Fruit fly (Drosophila melanogaster): ENCODE data around the gene CG43739.

CG43739 gene

DNA sequence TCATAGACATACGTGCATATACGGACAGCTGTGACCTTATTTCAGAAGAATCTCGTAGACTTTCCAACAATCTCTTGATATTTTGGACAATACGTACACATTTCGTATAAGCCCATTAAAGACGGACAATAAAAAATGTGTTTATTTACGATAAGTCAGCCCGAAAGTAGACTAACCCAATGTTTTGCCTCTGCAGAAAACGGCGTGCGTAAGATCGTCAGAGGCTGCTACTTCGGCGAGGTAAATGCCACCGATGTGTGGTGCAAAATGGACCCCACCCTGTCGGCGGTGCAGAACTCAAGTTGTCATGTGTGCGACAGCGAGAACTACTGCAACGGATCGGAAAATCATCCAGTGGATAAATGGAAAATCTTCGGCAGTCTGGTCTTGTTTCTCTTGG is 49.8 kb downstream of the CG43739 start:
- TF ChIP-seq CG9437 (GFP tag; optimal IDR thresholded peaks at IDR 0.05) (peak; percentile 2), CG2199 (GFP tag; IDR thresholded peaks at IDR 0.05) (peak; percentile 93), Rx (GFP tag; IDR thresholded peaks at IDR 0.05) (no peak), CG8281 (tag; optimal IDR thresholded peaks at IDR 0.05) (no peak), CTCF (GFP tag; optimal IDR thresholded peaks at IDR 0.05) (peak; percentile 26), Med (GFP tag) (peak; percentile 31), lmd (GFP tag; IDR thresholded peaks at IDR 0.05) (no peak), HmgZ (tag; optimal IDR thresholded peaks at IDR 0.05) (peak; percentile 9), croc (GFP tag; conservative IDR thresholded peaks at IDR 0.05) (no peak), CG1602 (GFP tag; optimal IDR thresholded peaks at IDR 0.05) (no peak)

DNA sequence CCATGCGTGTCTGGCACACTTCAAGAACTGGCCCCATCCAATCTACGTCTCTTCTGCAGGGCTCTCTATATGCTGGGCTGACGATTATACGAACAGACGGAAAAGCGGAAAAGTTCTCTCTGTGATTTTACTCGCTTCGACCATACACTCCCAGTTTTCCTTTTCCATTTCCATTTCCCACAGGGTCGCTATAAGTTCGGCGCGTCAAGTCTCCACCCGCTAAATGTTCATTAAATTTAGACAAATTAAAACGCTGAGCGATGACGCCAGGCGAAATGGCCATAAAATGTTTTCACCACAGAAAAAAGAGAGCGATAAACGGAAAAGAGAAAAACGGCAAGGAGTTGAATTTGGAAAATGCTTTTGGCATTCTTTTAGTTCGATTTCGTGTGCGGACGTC is 51.4 kb downstream of the CG43739 start, which contains the start of gene CG31675:
CG31675 (plus strand) TSS at position 375 of the 400 bp plus-strand sequence.
- 0 out of 3 replicates have a peak, but pooled peaks have one; percentile 20 for TF ChIP-seq CG7963 (GFP tag; IDR thresholded peaks at IDR 0.05; ENCODE audit: partially characterized antibody)
- TF ChIP-seq Chrac-16 (GFP tag; optimal IDR thresholded peaks at IDR 0.05) = no peak
- no peak for TF ChIP-seq Hand (GFP tag; optimal IDR thresholded peaks at IDR 0.05)
- no peak for TF ChIP-seq CG11456 (GFP tag; IDR thresholded peaks at IDR 0.05)
- no peak for TF ChIP-seq B-H2 (GFP tag; optimal IDR thresholded peaks at IDR 0.05)
- no peak for TF ChIP-seq NC2α (GFP tag; optimal IDR thresholded peaks at IDR 0.05)
- peak; percentile 8 to 41 for TF ChIP-seq Trl (optimal IDR thresholded peaks at IDR 0.05)
- no peak for TF ChIP-seq Trl (GFP tag; optimal IDR thresholded peaks at IDR 0.05)
- TF ChIP-seq Neu2 (GFP tag; optimal IDR thresholded peaks at IDR 0.05; ENCODE audit: borderline replicate concordance) = no peak
- no peak for TF ChIP-seq CG2889 (GFP tag; IDR thresholded peaks at IDR 0.05)
- no peak for TF ChIP-seq ftz-f1 (GFP tag; optimal IDR thresholded peaks at IDR 0.05)
- no peak for TF ChIP-seq HLH4C (GFP tag; IDR thresholded peaks at IDR 0.05; ENCODE audit: partially characterized antibody)
- TF ChIP-seq tin (GFP tag; optimal IDR thresholded peaks at IDR 0.05) = no peak
- TF ChIP-seq CG10267 (tag; optimal IDR thresholded peaks at IDR 0.05) = no peak
- no peak for TF ChIP-seq CG7372 (GFP tag; IDR thresholded peaks at IDR 0.05)
- no peak for TF ChIP-seq Sry-δ (GFP tag; optimal IDR thresholded peaks at IDR 0.05)
- no peak for TF ChIP-seq kni (GFP tag; optimal IDR thresholded peaks at IDR 0.05)
- no peak for TF ChIP-seq toy (GFP tag; IDR thresholded peaks at IDR 0.05)
- TF ChIP-seq CG11093 (GFP tag; IDR thresholded peaks at IDR 0.05) = no peak
- TF ChIP-seq CG9609 (GFP tag; optimal IDR thresholded peaks at IDR 0.05) = no peak
- no peak for TF ChIP-seq ab (GFP tag; optimal IDR thresholded peaks at IDR 0.05)
- peak; percentile 88 for TF ChIP-seq CG12769 (tag; optimal IDR thresholded peaks at IDR 0.05)
- 0 out of 2 replicates have a peak, but pooled peaks have one; percentile 6 for TF ChIP-seq CG31224 (GFP tag; IDR thresholded peaks at IDR 0.05)
- TF ChIP-seq aop (GFP tag; IDR thresholded peaks at IDR 0.05) = no peak
- TF ChIP-seq odd (GFP tag; optimal IDR thresholded peaks at IDR 0.05) = no peak
- no peak for TF ChIP-seq Hsf (GFP tag; optimal IDR thresholded peaks at IDR 0.05)
- peak; percentile 73 for TF ChIP-seq Ets65A (GFP tag)
- TF ChIP-seq Hr78 (GFP tag; optimal IDR thresholded peaks at IDR 0.05) = no peak
- no peak for TF ChIP-seq fd96Cb (tag; optimal IDR thresholded peaks at IDR 0.05)
- TF ChIP-seq lilli (GFP tag; optimal IDR thresholded peaks at IDR 0.05) = no peak
- TF ChIP-seq CG5180 (GFP tag; optimal IDR thresholded peaks at IDR 0.05) = no peak
- no peak for TF ChIP-seq CG17802 (tag; optimal IDR thresholded peaks at IDR 0.05)
- no peak for TF ChIP-seq onecut (GFP tag; IDR thresholded peaks at IDR 0.05)
- no peak for TF ChIP-seq tx (GFP tag; optimal IDR thresholded peaks at IDR 0.05)
- TF ChIP-seq bowl (GFP tag; IDR thresholded peaks at IDR 0.05) = no peak
- 0 out of 3 replicates have a peak, but pooled peaks have one; percentile 11 for TF ChIP-seq CG34224 (GFP tag; IDR thresholded peaks at IDR 0.05; ENCODE audit: partially characterized antibody)
- no peak for TF ChIP-seq CG5245 (GFP tag; optimal IDR thresholded peaks at IDR 0.05)
- peak; percentile 72 for TF ChIP-seq abd-A (tag; optimal IDR thresholded peaks at IDR 0.05)
- TF ChIP-seq Fer1 (GFP tag; optimal IDR thresholded peaks at IDR 0.05) = no peak
- TF ChIP-seq CG12155 (GFP tag; optimal IDR thresholded peaks at IDR 0.05) = no peak
- TF ChIP-seq Nf-YC (tag; optimal IDR thresholded peaks at IDR 0.05) = no peak
- TF ChIP-seq CG13894 (tag; optimal IDR thresholded peaks at IDR 0.05) = peak; percentile 38
